Fruit fly (Drosophila melanogaster) whole organism, pupa: ENCODE data around the gene Sgs5.

ENCODE experiments used
- CG10348 ChIP-seq: fragments of 200-800 bp; sonication (Bioruptor generic); IDR thresholded peaks from 2 replicates; pipeline ENCODE4 v1.3.6; 2022; ENCODE audit warnings: missing biosample characterization, missing genetic modification characterization
- CG13204 ChIP-seq: fragments of 200-800 bp; sonication (Bioruptor generic); optimal IDR thresholded peaks from 2 replicates; lab custom pipeline; 2018; ENCODE audit warnings: missing biosample characterization, mild to moderate bottlenecking, missing genetic modification characterization, moderate library complexity
- CG14655 ChIP-seq: fragments of 200-800 bp; sonication (Bioruptor generic); optimal IDR thresholded peaks from 3 replicates; lab custom pipeline; 2017; ENCODE audit warnings: mild to moderate bottlenecking, missing biosample characterization, missing genetic modification reagents, missing genetic modification characterization
- CG15710 ChIP-seq: fragments of 200-800 bp; sonication (Bioruptor generic); optimal IDR thresholded peaks from 2 replicates; lab custom pipeline; 2018; ENCODE audit warnings: missing biosample characterization, mild to moderate bottlenecking, missing genetic modification characterization, moderate library complexity
- CG17806 ChIP-seq: fragments of 200-800 bp; sonication (Bioruptor generic); optimal IDR thresholded peaks from 2 replicates; lab custom pipeline; 2018; ENCODE audit warnings: missing biosample characterization, mild to moderate bottlenecking, missing genetic modification characterization, moderate library complexity
- CG32121 ChIP-seq: fragments of 200-800 bp; sonication (Bioruptor generic); IDR thresholded peaks from 2 replicates; pipeline ENCODE4 v1.3.6; 2022; ENCODE audit warnings: missing biosample characterization, missing genetic modification characterization
- CG34367 ChIP-seq: fragments of 200-800 bp; sonication (Bioruptor generic); optimal IDR thresholded peaks from 2 replicates; lab custom pipeline; 2018; ENCODE audit warnings: missing biosample characterization, mild to moderate bottlenecking, missing genetic modification characterization
- CG4496 ChIP-seq: fragments of 200-800 bp; sonication (Bioruptor generic); IDR thresholded peaks from 3 replicates; pipeline ENCODE4 v1.3.6; 2022; ENCODE audit warnings: missing biosample characterization, missing genetic modification characterization
- CG8159 ChIP-seq: fragments of 200-800 bp; sonication (Bioruptor generic); optimal IDR thresholded peaks from 3 replicates; lab custom pipeline; 2018; ENCODE audit warnings: missing biosample characterization, mild to moderate bottlenecking, missing genetic modification characterization, moderate library complexity
- CG8301 ChIP-seq: fragments of 200-800 bp; sonication (Bioruptor generic); optimal IDR thresholded peaks from 2 replicates; lab custom pipeline; 2018; ENCODE audit warnings: missing biosample characterization, mild to moderate bottlenecking, missing genetic modification characterization
- CG9948 ChIP-seq: fragments of 200-800 bp; sonication (Bioruptor generic); optimal IDR thresholded peaks from 2 replicates; lab custom pipeline; 2018; ENCODE audit warnings: missing biosample characterization, mild to moderate bottlenecking, missing genetic modification characterization, moderate library complexity
- D1 ChIP-seq: fragments of 200-800 bp; sonication (Bioruptor generic); optimal IDR thresholded peaks from 2 replicates; lab custom pipeline; 2018; ENCODE audit warnings: missing biosample characterization, mild to moderate bottlenecking, missing genetic modification characterization, moderate library complexity
- EcR ChIP-seq: fragments of 200-800 bp; sonication (Bioruptor generic); optimal IDR thresholded peaks from 3 replicates; lab custom pipeline; 2019; ENCODE audit warnings: missing biosample characterization, missing genetic modification characterization, mild to moderate bottlenecking, moderate library complexity, missing genetic modification reagents
- Ets98B ChIP-seq: fragments of 200-800 bp; sonication (Bioruptor generic); IDR thresholded peaks from 2 replicates; pipeline ENCODE4 v1.3.6; 2022; ENCODE audit warnings: missing biosample characterization, missing genetic modification characterization
- Pif1A ChIP-seq: fragments of 200-800 bp; sonication (Bioruptor generic); optimal IDR thresholded peaks from 3 replicates; lab custom pipeline; 2016; ENCODE audit warnings: missing biosample characterization, missing genetic modification characterization
- Pif1B ChIP-seq: fragments of 200-800 bp; sonication (Bioruptor generic); optimal IDR thresholded peaks from 3 replicates; lab custom pipeline; 2016; ENCODE audit warnings: missing biosample characterization, missing genetic modification characterization
- Snoo ChIP-seq: fragments of 200-800 bp; sonication (Bioruptor generic); optimal IDR thresholded peaks from 3 replicates; lab custom pipeline; 2017; ENCODE audit warnings: missing biosample characterization, mild to moderate bottlenecking, missing genetic modification characterization, inconsistent platforms
- fd96Ca ChIP-seq: fragments of 200-800 bp; sonication (Bioruptor generic); IDR thresholded peaks from 3 replicates; pipeline ENCODE4 v1.3.6; 2022; ENCODE audit warnings: missing biosample characterization, missing genetic modification characterization
- gl ChIP-seq: fragments of 200-800 bp; sonication (Bioruptor generic); optimal IDR thresholded peaks from 2 replicates; lab custom pipeline; 2018; ENCODE audit warnings: missing biosample characterization, mild to moderate bottlenecking, missing genetic modification characterization
- rn ChIP-seq: fragments of 200-800 bp; sonication (Bioruptor generic); IDR thresholded peaks from 2 replicates; pipeline ENCODE4 v1.3.6; 2022; ENCODE audit warnings: missing biosample characterization, missing genetic modification characterization

The Sgs5 gene

dm6 chr3R:17612587-17612986, 17.4 kb downstream of the Sgs5 start, which contains the start of gene CG34281:
TSS of gene CG34281 (plus strand) at chr3R:17612887.
- no peak for TF ChIP-seq CG13204 (GFP tag; lab: Kevin White, UChicago)
- no peak for TF ChIP-seq CG4496
- TF ChIP-seq gl: no peak

- no peak for TF ChIP-seq Snoo (tag; lab: Kevin White, UChicago)
- peak; percentile 75 for TF ChIP-seq EcR (GFP tag; lab: Kevin White, UChicago)
These were observed 18.4 kb downstream of the Sgs5 start, which contains the start of gene CG14327 for dm6 chr3R:17613549-17613948. TSS of gene CG14327 (plus strand) at chr3R:17613709.

- TF ChIP-seq Pif1A (GFP tag; lab: Kevin White, UChicago) (no peak), CG13204 (GFP tag; lab: Kevin White, UChicago) (no peak), Ets98B (no peak), gl (peak; percentile 10)
These were observed 19.9 kb downstream of the Sgs5 start for dm6 chr3R:17615076-17615475.

- TF ChIP-seq EcR (GFP tag; lab: Kevin White, UChicago): no peak
- no peak for TF ChIP-seq Ets98B
- TF ChIP-seq CG13204 (GFP tag; lab: Kevin White, UChicago): no peak
- TF ChIP-seq CG17806 (tag; lab: Kevin White, UChicago): no peak
- TF ChIP-seq, all 21 proteins: peak for 0
These were observed 20.6 kb downstream of the Sgs5 start for dm6 chr3R:17615746-17616145.

dm6 chr3R:17616541-17616940, 21.4 kb downstream of the Sgs5 start:
- TF ChIP-seq CG32121 (GFP tag; lab: Robert Waterston, UW): no peak
- TF ChIP-seq fd96Ca (GFP tag; lab: Robert Waterston, UW): no peak
- no peak for TF ChIP-seq EcR (GFP tag; lab: Kevin White, UChicago)
- TF ChIP-seq CG34367 (tag; lab: Kevin White, UChicago): no peak
- TF ChIP-seq CG10348 (GFP tag; lab: Robert Waterston, UW): no peak
- TF ChIP-seq CG4496: 0 out of 3 replicates have a peak, but pooled peaks have one; percentile 19
- TF ChIP-seq gl: no peak
- TF ChIP-seq rn: no peak
- no peak for TF ChIP-seq D1 (tag; lab: Kevin White, UChicago)
- TF ChIP-seq CG8301 (tag; lab: Kevin White, UChicago): no peak
- TF ChIP-seq Snoo (tag; lab: Kevin White, UChicago): no peak
- TF ChIP-seq Pif1B (GFP tag; lab: Kevin White, UChicago): no peak
- TF ChIP-seq CG13204 (GFP tag; lab: Kevin White, UChicago): no peak
- no peak for TF ChIP-seq CG9948 (tag; lab: Kevin White, UChicago)
- no peak for TF ChIP-seq CG8159 (tag; lab: Kevin White, UChicago)
- TF ChIP-seq CG14655 (GFP tag; lab: Kevin White, UChicago): peak; percentile 9

- TF ChIP-seq CG13204 (GFP tag; lab: Kevin White, UChicago): no peak
- TF ChIP-seq gl: no peak
- TF ChIP-seq Pif1A (GFP tag; lab: Kevin White, UChicago): peak; percentile 45
- peak; percentile 20 for TF ChIP-seq CG17806 (tag; lab: Kevin White, UChicago)
- TF ChIP-seq CG8301 (tag; lab: Kevin White, UChicago): no peak
- peak; percentile 48 for TF ChIP-seq D1 (tag; lab: Kevin White, UChicago)
- TF ChIP-seq, all 21 proteins: peak for 3
These were observed 22.2 kb downstream of the Sgs5 start for dm6 chr3R:17617121-17617975.

dm6 chr3R:17617976-17618308, 22.8 kb downstream of the Sgs5 start:
- TF ChIP-seq EcR (GFP tag; lab: Kevin White, UChicago): no peak
- peak; percentile 30; the same call in 1 of the 2 replicates for TF ChIP-seq Ets98B
- peak; percentile 10; the same call in 1 of the 2 replicates for TF ChIP-seq CG32121 (GFP tag; lab: Robert Waterston, UW)
- TF ChIP-seq, all 21 proteins: peak for 2

- TF ChIP-seq D1 (tag; lab: Kevin White, UChicago) (no peak), Ets98B (no peak), gl (no peak), Pif1A (GFP tag; lab: Kevin White, UChicago) (no peak), Pif1B (GFP tag; lab: Kevin White, UChicago) (no peak), CG17806 (tag; lab: Kevin White, UChicago) (no peak), CG14655 (GFP tag; lab: Kevin White, UChicago) (no peak), CG32121 (GFP tag; lab: Robert Waterston, UW) (no peak), CG4496 (no peak), EcR (GFP tag; lab: Kevin White, UChicago) (no peak), CG9948 (tag; lab: Kevin White, UChicago) (no peak), CG15710 (tag; lab: Kevin White, UChicago) (no peak), Snoo (tag; lab: Kevin White, UChicago) (no peak), CG10348 (GFP tag; lab: Robert Waterston, UW) (no peak)
These were observed 23.6 kb downstream of the Sgs5 start, which contains the start of the genes CG14324 and CG14326 for dm6 chr3R:17618699-17619150. TSS of gene CG14324 (minus strand) at chr3R:17618799. TSS of gene CG14326 (plus strand) at chr3R:17619100.
